Worm (Caenorhabditis elegans): ENCODE data around the gene Y57A10A.5.

ce11 chrII:12185710-12186109 is 31.4 kb downstream of the Y57A10A.5 start, which contains the start of gene Y57A10A.14:
- TF ChIP-seq nfya-1 (tag; optimal IDR thresholded peaks at IDR 0.05) (no peak), syd-9 (tag; optimal IDR thresholded peaks at IDR 0.05) (no peak), ceh-2 (tag; optimal IDR thresholded peaks at IDR 0.05) (no peak), ceh-9 (tag; optimal IDR thresholded peaks at IDR 0.05) (no peak), nhr-11 (tag; optimal IDR thresholded peaks at IDR 0.05) (no peak), odd-2 (tag; optimal IDR thresholded peaks at IDR 0.05) (no peak), ceh-45 (GFP tag; IDR thresholded peaks at IDR 0.05) (no peak), rnt-1 (tag; optimal IDR thresholded peaks at IDR 0.05) (no peak), sdc-2 (tag; optimal IDR thresholded peaks at IDR 0.05) (no peak), pha-4 (tag; optimal IDR thresholded peaks at IDR 0.05) (no peak), ama-1 (optimal IDR thresholded peaks at IDR 0.05) (no peak), dve-1 (tag; optimal IDR thresholded peaks at IDR 0.05) (no peak), pros-1 (tag; optimal IDR thresholded peaks at IDR 0.05) (no peak), pqm-1 (tag; optimal IDR thresholded peaks at IDR 0.05) (no peak)
